Fruit fly (Drosophila melanogaster) whole organism, prepupa: Measurements from ENCODE around the gene Mrp4.

Experiments used
- Blimp-1 ChIP-seq: fragments of 200-800 bp; sonication (Bioruptor generic); optimal IDR thresholded peaks from 3 replicates; lab custom pipeline; 2017; ENCODE audit warnings: missing biosample characterization, missing genetic modification characterization, mild to moderate bottlenecking, moderate library complexity, missing genetic modification reagents
- CG10669 ChIP-seq: fragments of 200-800 bp; sonication (Bioruptor generic); optimal IDR thresholded peaks from 3 replicates; lab custom pipeline; 2018; ENCODE audit warnings: missing biosample characterization, mild to moderate bottlenecking, missing genetic modification characterization, moderate library complexity
- CG11294 ChIP-seq: fragments of 200-800 bp; sonication (Bioruptor generic); IDR thresholded peaks from 2 replicates; pipeline ENCODE4 v1.3.6; 2022; ENCODE audit warnings: missing biosample characterization, missing genetic modification characterization
- CG11762 ChIP-seq: fragments of 200-800 bp; sonication (Bioruptor generic); optimal IDR thresholded peaks from 3 replicates; lab custom pipeline; 2016; ENCODE audit warnings: missing biosample characterization, missing genetic modification characterization; ENCODE audit not compliant: insufficient read depth
- CG11902 ChIP-seq: fragments of 200-800 bp; sonication (Bioruptor generic); optimal IDR thresholded peaks from 3 replicates; lab custom pipeline; 2016; ENCODE audit warnings: missing biosample characterization, missing genetic modification characterization
- CG15336 ChIP-seq: fragments of 200-800 bp; sonication (Bioruptor generic); IDR thresholded peaks from 2 replicates; pipeline ENCODE4 v1.3.6; 2022; ENCODE audit warnings: missing biosample characterization, missing genetic modification characterization
- CG16779 ChIP-seq: fragments of 200-800 bp; sonication (Bioruptor generic); optimal IDR thresholded peaks from 3 replicates; lab custom pipeline; 2017; ENCODE audit warnings: missing biosample characterization, mild to moderate bottlenecking, missing genetic modification characterization
- CG3032 ChIP-seq: fragments of 200-800 bp; optimal IDR thresholded peaks from 2 replicates; lab custom pipeline; 2019; ENCODE audit warnings: missing biosample characterization, mild to moderate bottlenecking, missing genetic modification characterization, moderate library complexity
- CG32006 ChIP-seq: fragments of 200-800 bp; sonication (Bioruptor generic); optimal IDR thresholded peaks from 3 replicates; lab custom pipeline; 2017; ENCODE audit warnings: missing biosample characterization, mild to moderate bottlenecking, missing genetic modification characterization
- CG3919 ChIP-seq: fragments of 200-800 bp; sonication (Bioruptor generic); optimal IDR thresholded peaks from 3 replicates; lab custom pipeline; 2016; ENCODE audit warnings: missing biosample characterization, missing genetic modification characterization
- CG6163 ChIP-seq: fragments of 200-800 bp; sonication (Bioruptor generic); IDR thresholded peaks from 3 replicates; pipeline ENCODE4 v1.3.6; 2022; ENCODE audit warnings: missing biosample characterization, missing genetic modification characterization
- CG6276 ChIP-seq: fragments of 200-800 bp; sonication (Bioruptor generic); optimal IDR thresholded peaks from 2 replicates; lab custom pipeline; 2017; ENCODE audit warnings: missing biosample characterization, mild to moderate bottlenecking, missing genetic modification characterization
- CG6808 ChIP-seq: fragments of 200-800 bp; sonication (Bioruptor generic); optimal IDR thresholded peaks from 3 replicates; lab custom pipeline; 2017; ENCODE audit warnings: missing biosample characterization, missing genetic modification characterization, mild to moderate bottlenecking, moderate library complexity, missing genetic modification reagents
- CG6854 ChIP-seq: fragments of 200-800 bp; sonication (Bioruptor generic); optimal IDR thresholded peaks from 2 replicates; lab custom pipeline; 2017; ENCODE audit warnings: missing biosample characterization, mild to moderate bottlenecking, missing genetic modification characterization
- CG7368 ChIP-seq: fragments of 200-800 bp; sonication (Bioruptor generic); optimal IDR thresholded peaks from 3 replicates; lab custom pipeline; 2016; ENCODE audit warnings: missing biosample characterization, missing genetic modification characterization
- CG8119 ChIP-seq: fragments of 200-800 bp; sonication (Bioruptor generic); IDR thresholded peaks from 3 replicates; pipeline ENCODE4 v1.3.6; 2022; ENCODE audit warnings: missing biosample characterization, missing genetic modification characterization
- CG8632 ChIP-seq: fragments of 200-800 bp; sonication (Bioruptor generic); optimal IDR thresholded peaks from 3 replicates; lab custom pipeline; 2016; ENCODE audit warnings: missing biosample characterization, missing genetic modification characterization
- CG9139 ChIP-seq: fragments of 200-800 bp; sonication (Bioruptor generic); optimal IDR thresholded peaks from 3 replicates; lab custom pipeline; 2017; ENCODE audit warnings: missing biosample characterization, mild to moderate bottlenecking, missing genetic modification characterization
- Eip75B ChIP-seq: fragments of 200-800 bp; sonication (Bioruptor generic); optimal IDR thresholded peaks from 3 replicates; lab custom pipeline; 2016; ENCODE audit warnings: missing biosample characterization, missing genetic modification characterization
- Eip78C ChIP-seq: fragments of 200-800 bp; sonication (Bioruptor generic); peaks from one replicate; lab custom pipeline; 2016; ENCODE audit warnings: missing biosample characterization, missing genetic modification characterization
- Ets96B ChIP-seq: fragments of 200-800 bp; optimal IDR thresholded peaks from 2 replicates; lab custom pipeline; 2019; ENCODE audit warnings: missing biosample characterization, mild to moderate bottlenecking, missing genetic modification characterization, moderate library complexity
- Gug ChIP-seq: fragments of 200-800 bp; sonication (Bioruptor generic); IDR thresholded peaks from 2 replicates; pipeline ENCODE4 v1.3.6; 2022; ENCODE audit warnings: missing biosample characterization, missing genetic modification characterization
- Met ChIP-seq: fragments of 200-800 bp; sonication (Bioruptor generic); optimal IDR thresholded peaks from 3 replicates; lab custom pipeline; 2016; ENCODE audit warnings: missing biosample characterization, missing genetic modification characterization
- OdsH ChIP-seq: fragments of 200-800 bp; sonication (Bioruptor generic); optimal IDR thresholded peaks from 3 replicates; lab custom pipeline; 2016; ENCODE audit warnings: missing biosample characterization, missing genetic modification characterization
- Smox ChIP-seq: fragments of 200-800 bp; sonication (Bioruptor generic); optimal IDR thresholded peaks from 3 replicates; lab custom pipeline; 2016; ENCODE audit warnings: missing biosample characterization, missing genetic modification characterization
- acj6 ChIP-seq: fragments of 200-800 bp; sonication (Bioruptor generic); optimal IDR thresholded peaks from 3 replicates; lab custom pipeline; 2016; ENCODE audit warnings: missing biosample characterization, missing genetic modification characterization
- dsx ChIP-seq: fragments of 200-800 bp; optimal IDR thresholded peaks from 3 replicates; lab custom pipeline; 2019; ENCODE audit warnings: missing biosample characterization, mild to moderate bottlenecking, missing genetic modification characterization, moderate library complexity; ENCODE audit not compliant: poor library complexity, severe bottlenecking
- eg ChIP-seq: fragments of 200-800 bp; sonication (Bioruptor generic); IDR thresholded peaks from 3 replicates; pipeline ENCODE4 v1.3.6; 2022; ENCODE audit warnings: missing biosample characterization, missing genetic modification characterization
- fd85E ChIP-seq: fragments of 200-800 bp; sonication (Bioruptor generic); optimal IDR thresholded peaks from 3 replicates; lab custom pipeline; 2016; ENCODE audit warnings: missing biosample characterization, missing genetic modification characterization
- fkh ChIP-seq: fragments of 200-800 bp; sonication (Bioruptor generic); optimal IDR thresholded peaks from 3 replicates; lab custom pipeline; 2017; ENCODE audit warnings: missing biosample characterization, mild to moderate bottlenecking, missing genetic modification characterization, moderate library complexity
- lz ChIP-seq: fragments of 200-800 bp; sonication (Bioruptor generic); optimal IDR thresholded peaks from 3 replicates; lab custom pipeline; 2016; ENCODE audit warnings: missing biosample characterization, missing genetic modification characterization
- net ChIP-seq: fragments of 200-800 bp; sonication (Bioruptor generic); optimal IDR thresholded peaks from 3 replicates; lab custom pipeline; 2016; ENCODE audit warnings: missing biosample characterization, missing genetic modification characterization
- salr ChIP-seq, 2 experiments: fragments of 200-800 bp; sonication (Bioruptor generic); optimal IDR thresholded peaks; 3 replicates each; lab custom pipeline; 2016 to 2018; ENCODE audit warnings: missing biosample characterization in 2 of 2, missing genetic modification characterization in 2 of 2, mild to moderate bottlenecking in 1 of 2
- ss ChIP-seq, 2 experiments: fragments of 200-800 bp; sonication (Bioruptor generic); optimal IDR thresholded peaks; 2 replicates in 1 of 2; 3 replicates in 1 of 2; lab custom pipeline; 2017 to 2018; ENCODE audit warnings: mild to moderate bottlenecking in 2 of 2, missing biosample characterization in 2 of 2, missing genetic modification characterization in 2 of 2, moderate library complexity in 1 of 2
- svp ChIP-seq: fragments of 200-800 bp; sonication (Bioruptor generic); peaks from one replicate; lab custom pipeline; 2016; ENCODE audit warnings: missing biosample characterization, missing genetic modification characterization
- topi ChIP-seq: fragments of 200-800 bp; sonication (Bioruptor generic); optimal IDR thresholded peaks from 3 replicates; lab custom pipeline; 2016; ENCODE audit warnings: missing biosample characterization, missing genetic modification characterization
- vri ChIP-seq: fragments of 200-800 bp; sonication (Bioruptor generic); optimal IDR thresholded peaks from 3 replicates; lab custom pipeline; 2016; ENCODE audit warnings: missing biosample characterization, mild to moderate bottlenecking, missing genetic modification characterization

The Mrp4 gene

dm6 chr3R:11568873-11569450 is at the start of gene Mrp4:
Gene Mrp4, plus strand, starts transcription at chr3R:11569250.
- TF ChIP-seq fkh (GFP tag; lab: Kevin White, UChicago) (peak; percentile 82), CG15336 (GFP tag; lab: Robert Waterston, UW) (peak; percentile 80), topi (GFP tag; lab: Kevin White, UChicago) (no peak), CG6276 (GFP tag; lab: Kevin White, UChicago) (peak; percentile 31), ss (GFP tag; optimal IDR thresholded peaks at IDR 0.05; lab: Kevin White, UChicago) (peak; percentile 60 to 65), CG6854 (peak; percentile 83), CG6163 (GFP tag; lab: Robert Waterston, UW) (peak; percentile 76), dsx (no peak), CG8632 (GFP tag; lab: Kevin White, UChicago) (peak; percentile 6), fd85E (GFP tag; lab: Kevin White, UChicago) (peak; percentile 50), CG11294 (GFP tag; lab: Robert Waterston, UW) (peak; percentile 22; the same call in 1 of the 2 replicates), CG7368 (GFP tag; lab: Kevin White, UChicago) (peak; percentile 19), Blimp-1 (GFP tag; lab: Kevin White, UChicago) (no peak), Eip78C (GFP tag; lab: Kevin White, UChicago) (peak; percentile 68), acj6 (GFP tag; lab: Kevin White, UChicago) (no peak), eg (GFP tag; lab: Robert Waterston, UW) (peak; percentile 70; the same call in 2 of the 3 replicates), Ets96B (no peak), CG16779 (tag; lab: Kevin White, UChicago) (peak; percentile 62), CG11762 (GFP tag; lab: Kevin White, UChicago) (peak; percentile 16), Met (GFP tag; lab: Kevin White, UChicago) (no peak), CG6808 (peak; percentile 43), Eip75B (GFP tag; lab: Kevin White, UChicago) (no peak), CG9139 (GFP tag; lab: Kevin White, UChicago) (peak; percentile 74), CG8119 (GFP tag; lab: Robert Waterston, UW) (peak; percentile 67; the same call in 2 of the 3 replicates), vri (peak; percentile 78), svp (peak; percentile 97), net (GFP tag; lab: Kevin White, UChicago) (peak; percentile 45), CG3919 (GFP tag; lab: Kevin White, UChicago) (peak; percentile 32)

DNA sequence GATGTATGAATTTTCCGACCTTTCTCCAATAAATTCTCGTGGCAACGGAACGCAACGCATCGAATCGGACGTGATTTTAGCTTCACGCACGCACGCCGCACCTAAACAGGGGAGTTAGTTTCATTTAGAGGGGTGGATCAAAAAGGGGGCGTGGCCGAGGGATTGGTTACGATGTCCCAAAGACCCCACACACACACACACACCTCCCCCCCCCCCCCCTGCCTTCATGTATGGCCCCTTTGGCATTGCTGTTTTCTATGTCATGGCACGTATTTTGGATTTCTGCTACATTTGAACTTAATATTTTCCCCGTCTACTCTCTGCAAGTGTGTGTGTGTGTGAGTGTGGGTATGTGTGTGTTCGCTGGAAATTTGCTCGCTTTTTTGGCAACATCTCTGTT is 37.2 kb upstream of the Mrp4 start:
- TF ChIP-seq CG32006 (GFP tag; lab: Kevin White, UChicago) (no peak), net (GFP tag; lab: Kevin White, UChicago) (no peak), Blimp-1 (GFP tag; lab: Kevin White, UChicago) (no peak), CG3919 (GFP tag; lab: Kevin White, UChicago) (no peak), Eip75B (GFP tag; lab: Kevin White, UChicago) (no peak), CG3032 (no peak), ss (GFP tag; optimal IDR thresholded peaks at IDR 0.05; lab: Kevin White, UChicago) (no peak), CG7368 (GFP tag; lab: Kevin White, UChicago) (no peak), OdsH (no peak), svp (no peak), CG10669 (GFP tag; lab: Kevin White, UChicago) (no peak), salr (GFP tag; optimal IDR thresholded peaks at IDR 0.05; lab: Kevin White, UChicago) (no peak), CG15336 (GFP tag; lab: Robert Waterston, UW) (no peak), fd85E (GFP tag; lab: Kevin White, UChicago) (no peak), Gug (GFP tag; lab: Robert Waterston, UW) (no peak), dsx (no peak), CG6163 (GFP tag; lab: Robert Waterston, UW) (no peak)
- TF ChIP-seq, all 60 proteins: peak for 0

DNA sequence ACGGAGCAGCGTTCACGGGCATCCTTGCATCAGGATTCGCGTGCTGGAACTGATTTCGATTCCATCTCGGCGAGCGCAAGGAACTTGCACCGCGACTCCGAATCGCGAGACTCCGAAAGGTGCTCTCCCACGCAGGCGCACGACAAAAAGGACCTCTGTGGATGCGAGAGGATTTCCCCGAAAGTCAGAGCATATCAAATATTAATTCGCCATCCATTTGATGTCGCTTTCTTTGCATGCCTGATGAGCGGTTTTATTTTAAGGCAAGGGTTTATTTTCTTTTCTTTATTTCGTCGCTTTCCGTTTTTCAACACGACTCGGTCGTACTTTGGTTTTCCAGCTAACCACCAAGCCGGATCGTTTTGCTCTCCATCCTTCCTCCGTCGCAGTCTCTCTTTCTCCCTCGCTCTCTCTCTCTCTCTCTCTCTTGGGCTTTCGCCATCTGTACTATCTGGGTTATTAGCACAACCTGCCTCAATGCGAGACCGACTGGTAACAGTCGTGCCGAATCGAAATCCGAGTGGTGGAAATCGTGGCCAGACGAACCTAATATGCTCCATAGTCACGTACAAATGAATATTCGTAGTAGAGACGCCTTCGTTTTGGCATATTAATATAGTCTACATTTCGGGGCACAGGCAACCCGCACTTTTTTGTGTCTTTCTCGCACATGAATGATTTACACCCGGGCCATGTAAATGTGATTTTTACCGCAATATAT is 26.0 kb upstream of the Mrp4 start, which contains the start of gene dpr4:
Gene dpr4, minus strand, starts transcription at position 51 of the 721 bp plus-strand sequence.
- TF ChIP-seq CG11902 (GFP tag; lab: Kevin White, UChicago) (no peak), CG6276 (GFP tag; lab: Kevin White, UChicago) (no peak), lz (GFP tag; lab: Kevin White, UChicago) (no peak), salr (GFP tag; optimal IDR thresholded peaks at IDR 0.05; lab: Kevin White, UChicago) (no peak), Blimp-1 (GFP tag; lab: Kevin White, UChicago) (no peak), Smox (GFP tag; lab: Kevin White, UChicago) (no peak), svp (no peak)
